Comparison of ENCODE assay signal across 6 worm cellular contexts in the genomic region with DNA sequence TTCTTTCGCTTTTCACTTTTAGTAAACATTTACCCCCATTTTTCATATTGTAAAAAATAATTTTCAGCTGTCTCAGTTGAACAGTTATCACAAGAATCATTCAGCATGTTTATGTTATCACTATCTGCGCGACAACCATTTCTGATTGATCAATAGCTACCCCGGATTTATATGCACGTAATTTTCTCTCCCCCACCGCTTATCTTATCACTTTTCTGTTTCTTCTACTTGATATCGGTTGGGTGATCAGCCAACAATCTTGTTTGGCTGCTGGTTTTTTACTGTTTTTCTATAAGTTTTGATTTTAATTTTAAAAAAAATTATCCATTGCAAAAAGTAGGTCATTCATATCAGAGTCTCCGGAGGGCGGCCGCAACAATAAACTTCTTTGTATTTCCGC.
A peak's percentile ranks its signal among the peaks of the same experiment; 100 is the strongest.
TF ChIP-seq lines count a peak whose summit lies in the region.

No protein-coding gene starts in this region.

TF ChIP-seq in whole organism, L1 larva, 84 proteins besides CTCF, POLR2A, EP300 and RAD21:
- TF ChIP-seq ets-5 (GFP tag; IDR thresholded peaks at IDR 0.05; lab: Robert Waterston, UW): no peak
- peak; percentile 44 for TF ChIP-seq nhr-85 (tag; lab: Kevin White, UChicago)
- TF ChIP-seq elt-3 (tag; optimal IDR thresholded peaks at IDR 0.05; lab: Kevin White, UChicago): peak; percentile 37 to 97 (median 69)

TF ChIP-seq in whole organism, L2 larva, 48 proteins besides CTCF, POLR2A, EP300 and RAD21:
- TF ChIP-seq nhr-21 (tag; optimal IDR thresholded peaks at IDR 0.05; lab: Kevin White, UChicago): peak; percentile 2
- TF ChIP-seq sma-9 (GFP tag; optimal IDR thresholded peaks at IDR 0.05; lab: Kevin White, UChicago): peak; percentile 48
- TF ChIP-seq sma-9 (tag; optimal IDR thresholded peaks at IDR 0.05; lab: Kevin White, UChicago): no peak
- no peak for TF ChIP-seq elt-3 (tag; optimal IDR thresholded peaks at IDR 0.05; lab: Kevin White, UChicago)
TF ChIP-seq in whole organism, L2 larva: peak in this region for 2.

TF ChIP-seq in whole organism, L3 larva, 47 proteins besides CTCF, POLR2A, EP300 and RAD21:
- TF ChIP-seq elt-3 (tag; optimal IDR thresholded peaks at IDR 0.05; lab: Kevin White, UChicago): peak in 2 of 3 experiments; percentile 90 to 94
- no peak for TF ChIP-seq tbx-2 (tag; optimal IDR thresholded peaks at IDR 0.05; lab: Kevin White, UChicago)

TF ChIP-seq in whole organism, L4 larva, 104 proteins besides CTCF, POLR2A, EP300 and RAD21:
- TF ChIP-seq aha-1 (tag; lab: Kevin White, UChicago): peak; percentile 45
- no peak for TF ChIP-seq ztf-11 (tag; optimal IDR thresholded peaks at IDR 0.05; lab: Kevin White, UChicago)
- no peak for TF ChIP-seq daf-16 (GFP tag; optimal IDR thresholded peaks at IDR 0.05; lab: Kevin White, UChicago)
- TF ChIP-seq daf-16 (tag; optimal IDR thresholded peaks at IDR 0.05; lab: Kevin White, UChicago): peak; percentile 48
- no peak for TF ChIP-seq zfp-2 (tag; optimal IDR thresholded peaks at IDR 0.05; lab: Kevin White, UChicago)
- peak; percentile 3 for TF ChIP-seq nhr-28 (tag; optimal IDR thresholded peaks at IDR 0.05; lab: Kevin White, UChicago)

TF ChIP-seq in whole organism, mixed stage, embryonic, 35 proteins besides CTCF, POLR2A, EP300 and RAD21:
- TF ChIP-seq lin-32 (GFP tag; optimal IDR thresholded peaks at IDR 0.05; lab: Kevin White, UChicago) (no peak), elt-3 (tag; optimal IDR thresholded peaks at IDR 0.05; lab: Kevin White, UChicago) (peak; percentile 32), ces-1 (GFP tag; optimal IDR thresholded peaks at IDR 0.05; lab: Kevin White, UChicago) (no peak), nhr-28 (tag; optimal IDR thresholded peaks at IDR 0.05; lab: Kevin White, UChicago) (no peak)

TF ChIP-seq in whole organism, young adult, 124 proteins besides CTCF, POLR2A, EP300 and RAD21:
- TF ChIP-seq nhr-120 (GFP tag; IDR thresholded peaks at IDR 0.05; lab: Robert Waterston, UW) (no peak), madf-6 (GFP tag; IDR thresholded peaks at IDR 0.05; lab: Robert Waterston, UW) (0 out of 2 replicates have a peak, but pooled peaks have one; percentile 17)
TF ChIP-seq in whole organism, young adult: peak in this region for 1.
